Worm (Caenorhabditis elegans) whole organism, L4 larva: ENCODE measurements around the gene fbxl-5.

ENCODE experiments used
- F10B5.3 ChIP-seq: sonication (generic microtip); optimal IDR thresholded peaks from 2 replicates; lab custom pipeline; 2016; ENCODE audit warnings: mild to moderate bottlenecking, missing genetic modification characterization, missing compliant biosample characterization
- F44E2.7 ChIP-seq: fragments of 200-800 bp; sonication (Bioruptor generic); IDR thresholded peaks from 2 replicates; pipeline ENCODE4 v2.1.2; 2022; ENCODE audit warnings: missing genetic modification characterization, missing compliant biosample characterization
- F49E8.2 ChIP-seq: sonication (generic microtip); optimal IDR thresholded peaks from 2 replicates; lab custom pipeline; 2016; ENCODE audit warnings: missing compliant biosample characterization, mild to moderate bottlenecking, missing genetic modification characterization, borderline replicate concordance
- R02D3.7 ChIP-seq: fragments of 150-350 bp; sonication (generic microtip); optimal IDR thresholded peaks from 3 replicates; lab custom pipeline; 2014; ENCODE audit warnings: missing biosample characterization, missing genetic modification characterization
- T26A8.4 ChIP-seq: fragments of 200-800 bp; sonication (Bioruptor generic); IDR thresholded peaks from 2 replicates; pipeline ENCODE4 v1.3.6; 2022; ENCODE audit warnings: missing genetic modification characterization, missing compliant biosample characterization
- Y5F2A.4 ChIP-seq: fragments of 200-800 bp; sonication (Bioruptor generic); optimal IDR thresholded peaks from 2 replicates; lab custom pipeline; 2018; ENCODE audit warnings: mild to moderate bottlenecking, missing genetic modification characterization, missing compliant biosample characterization
- Y75B8A.6 ChIP-seq: fragments of 200-800 bp; sonication (Bioruptor generic); IDR thresholded peaks from 2 replicates; pipeline ENCODE4 v1.3.6; 2022; ENCODE audit warnings: missing genetic modification reagents, missing genetic modification characterization, missing compliant biosample characterization
- ZK546.5 ChIP-seq, 2 experiments: sonication (generic microtip); optimal IDR thresholded peaks; 2 replicates each; lab custom pipeline; 2017; ENCODE audit warnings: missing biosample characterization in 2 of 2, missing genetic modification characterization in 2 of 2
- aha-1 ChIP-seq: fragments of 150-350 bp; peaks from one replicate; lab custom pipeline; 2014; ENCODE audit warnings: missing biosample characterization, missing genetic modification characterization
- aly-2 ChIP-seq: sonication (generic microtip); optimal IDR thresholded peaks from 2 replicates; lab custom pipeline; 2018; ENCODE audit warnings: missing biosample characterization, missing genetic modification characterization
- ama-1 ChIP-seq: fragments of 150-350 bp; optimal IDR thresholded peaks from 2 replicates; lab custom pipeline; 2014; ENCODE audit warnings: inconsistent platforms, mixed read lengths
- ceh-28 ChIP-seq: fragments of 150-350 bp; optimal IDR thresholded peaks from 2 replicates; lab custom pipeline; 2014; ENCODE audit warnings: missing biosample characterization, missing genetic modification reagents, missing genetic modification characterization
- ceh-32 ChIP-seq: sonication (generic microtip); optimal IDR thresholded peaks from 2 replicates; lab custom pipeline; 2016; ENCODE audit warnings: mild to moderate bottlenecking, missing genetic modification characterization, missing compliant biosample characterization; ENCODE audit not compliant: poor library complexity
- ceh-82 ChIP-seq: sonication (generic microtip); optimal IDR thresholded peaks from 2 replicates; lab custom pipeline; 2017; ENCODE audit warnings: missing biosample characterization, missing genetic modification characterization
- ctbp-1 ChIP-seq: fragments of 200-800 bp; sonication (Bioruptor generic); IDR thresholded peaks from 2 replicates; pipeline ENCODE4 v1.3.6; 2022; ENCODE audit warnings: missing genetic modification reagents, missing genetic modification characterization, missing compliant biosample characterization
- daf-19 ChIP-seq: fragments of 200-800 bp; sonication (Bioruptor generic); conservative IDR thresholded peaks from 2 replicates; pipeline ENCODE4 v1.3.6; 2022; ENCODE audit warnings: missing genetic modification characterization, missing compliant biosample characterization
- daf-8 ChIP-seq: fragments of 200-800 bp; sonication (Bioruptor generic); IDR thresholded peaks from 2 replicates; pipeline ENCODE4 v1.3.6; 2022; ENCODE audit warnings: missing genetic modification characterization, missing compliant biosample characterization
- dmd-6 ChIP-seq: fragments of 200-800 bp; sonication (Bioruptor generic); IDR thresholded peaks from 2 replicates; pipeline ENCODE4 v1.3.6; 2022; ENCODE audit warnings: missing genetic modification reagents, missing genetic modification characterization, missing compliant biosample characterization
- duxl-1 ChIP-seq: sonication (generic microtip); optimal IDR thresholded peaks from 2 replicates; lab custom pipeline; 2016; ENCODE audit warnings: mild to moderate bottlenecking, missing genetic modification characterization, moderate library complexity, missing compliant biosample characterization; ENCODE audit not compliant: poor library complexity
- dve-1 ChIP-seq: sonication (generic microtip); optimal IDR thresholded peaks from 2 replicates; lab custom pipeline; 2017; ENCODE audit warnings: antibody characterized with exemption, mild to moderate bottlenecking, missing genetic modification characterization, missing compliant biosample characterization; ENCODE audit not compliant: insufficient read depth
- gei-8 ChIP-seq: fragments of 200-800 bp; sonication (Bioruptor generic); optimal IDR thresholded peaks from 2 replicates; lab custom pipeline; 2018; ENCODE audit warnings: mild to moderate bottlenecking, missing genetic modification characterization, missing compliant biosample characterization
- hlh-30 ChIP-seq: sonication (generic microtip); optimal IDR thresholded peaks from 2 replicates; lab custom pipeline; 2017; ENCODE audit warnings: antibody characterized with exemption, mild to moderate bottlenecking, missing genetic modification characterization, missing compliant biosample characterization; ENCODE audit not compliant: insufficient read depth
- hmg-1.1 ChIP-seq: fragments of 200-800 bp; sonication (Bioruptor generic); IDR thresholded peaks from 2 replicates; pipeline ENCODE4 v1.3.6; 2022; ENCODE audit warnings: missing genetic modification reagents, missing genetic modification characterization, missing compliant biosample characterization
- jun-1 ChIP-seq: fragments of 150-350 bp; optimal IDR thresholded peaks from 2 replicates; lab custom pipeline; 2014; ENCODE audit warnings: missing biosample characterization, missing genetic modification reagents, missing genetic modification characterization
- lim-7 ChIP-seq: fragments of 200-800 bp; sonication (Bioruptor generic); IDR thresholded peaks from 2 replicates; pipeline ENCODE4 v1.3.6; 2022; ENCODE audit warnings: missing genetic modification characterization, missing compliant biosample characterization
- lin-29 ChIP-seq: fragments of 200-800 bp; sonication (Bioruptor generic); IDR thresholded peaks from 2 replicates; pipeline ENCODE4 v1.3.6; 2022; ENCODE audit warnings: missing genetic modification reagents, missing genetic modification characterization, missing compliant biosample characterization
- lin-38 ChIP-seq: fragments of 200-800 bp; sonication (Bioruptor generic); IDR thresholded peaks from 2 replicates; pipeline ENCODE4 v1.3.6; 2022; ENCODE audit warnings: missing genetic modification reagents, missing genetic modification characterization, missing compliant biosample characterization
- lin-39 ChIP-seq: fragments of 150-350 bp; optimal IDR thresholded peaks from 2 replicates; lab custom pipeline; 2014; ENCODE audit warnings: missing biosample characterization, missing genetic modification reagents, missing genetic modification characterization
- lir-3 ChIP-seq: sonication (generic microtip); optimal IDR thresholded peaks from 2 replicates; lab custom pipeline; 2016; ENCODE audit warnings: mild to moderate bottlenecking, missing genetic modification characterization, missing compliant biosample characterization
- lsy-2 ChIP-seq, 2 experiments: fragments of 150-350 bp in 1 of 2; sonication (generic microtip) in 1 of 2; optimal IDR thresholded peaks; 2 replicates each; lab custom pipeline; 2014 to 2017; ENCODE audit warnings: missing biosample characterization in 2 of 2, missing genetic modification characterization in 2 of 2
- madf-9 ChIP-seq: fragments of 200-800 bp; sonication (Bioruptor generic); conservative IDR thresholded peaks from 2 replicates; pipeline ENCODE4 v1.3.6; 2022; ENCODE audit warnings: missing genetic modification reagents, missing genetic modification characterization, missing compliant biosample characterization
- mep-1 ChIP-seq: fragments of 150-350 bp; sonication (generic microtip); optimal IDR thresholded peaks from 3 replicates; lab custom pipeline; 2014; ENCODE audit warnings: missing biosample characterization, missing genetic modification characterization
- mes-2 ChIP-seq: sonication (generic microtip); optimal IDR thresholded peaks from 2 replicates; lab custom pipeline; 2016; ENCODE audit warnings: missing genotype, mild to moderate bottlenecking, missing genetic modification characterization, missing compliant biosample characterization; ENCODE audit not compliant: poor library complexity, severe bottlenecking
- mxl-2 ChIP-seq: fragments of 200-800 bp; sonication (Bioruptor generic); conservative IDR thresholded peaks from 2 replicates; pipeline ENCODE4 v1.3.6; 2022; ENCODE audit warnings: missing genetic modification reagents, missing genetic modification characterization, missing compliant biosample characterization
- mxl-3 ChIP-seq: fragments of 200-800 bp; sonication (Bioruptor generic); optimal IDR thresholded peaks from 2 replicates; lab custom pipeline; 2018; ENCODE audit warnings: mild to moderate bottlenecking, missing genetic modification characterization, missing compliant biosample characterization
- nhr-237 ChIP-seq: sonication (generic microtip); optimal IDR thresholded peaks from 2 replicates; lab custom pipeline; 2017; ENCODE audit warnings: missing biosample characterization, missing genetic modification characterization
- nhr-25 ChIP-seq: sonication (generic microtip); optimal IDR thresholded peaks from 2 replicates; lab custom pipeline; 2017; ENCODE audit warnings: missing genetic modification characterization, mild to moderate bottlenecking, missing compliant biosample characterization, antibody characterized with exemption, moderate library complexity, borderline replicate concordance; ENCODE audit not compliant: insufficient read depth
- nhr-28 ChIP-seq: fragments of 150-350 bp; optimal IDR thresholded peaks from 2 replicates; lab custom pipeline; 2014; ENCODE audit warnings: missing biosample characterization, missing genetic modification characterization
- nhr-48 ChIP-seq: sonication (generic microtip); optimal IDR thresholded peaks from 2 replicates; lab custom pipeline; 2016; ENCODE audit warnings: mild to moderate bottlenecking, missing genetic modification characterization, missing compliant biosample characterization
- nhr-77 ChIP-seq: fragments of 150-350 bp; optimal IDR thresholded peaks from 2 replicates; lab custom pipeline; 2014; ENCODE audit warnings: missing biosample characterization, missing genetic modification characterization
- pha-4 ChIP-seq, 2 experiments: fragments of 150-350 bp in 1 of 2; fragments of 200-800 bp in 1 of 2; sonication (Bioruptor generic) in 1 of 2; IDR thresholded peaks in 1 of 2; optimal IDR thresholded peaks in 1 of 2; 2 replicates each; pipeline versions ENCODE4 v1.3.6 to Lab custom; 2014 to 2022; ENCODE audit warnings: missing genetic modification characterization in 2 of 2, missing genetic modification reagents in 2 of 2, missing biosample characterization in 1 of 2, missing compliant biosample characterization in 1 of 2
- snpc-1.2 ChIP-seq: fragments of 200-800 bp; sonication (Bioruptor generic); IDR thresholded peaks from 2 replicates; pipeline ENCODE4 v1.3.6; 2022; ENCODE audit warnings: missing genetic modification reagents, missing genetic modification characterization, missing compliant biosample characterization
- unc-39 ChIP-seq: sonication (generic microtip); optimal IDR thresholded peaks from 2 replicates; lab custom pipeline; 2017; ENCODE audit warnings: missing biosample characterization, missing genetic modification characterization
- vab-7 ChIP-seq: fragments of 200-800 bp; sonication (Bioruptor generic); IDR thresholded peaks from 2 replicates; pipeline ENCODE4 v1.3.6; 2022; ENCODE audit warnings: missing genetic modification reagents, missing genetic modification characterization, missing compliant biosample characterization
- zag-1 ChIP-seq: fragments of 150-350 bp; optimal IDR thresholded peaks from 2 replicates; lab custom pipeline; 2014; ENCODE audit warnings: missing biosample characterization, missing genetic modification characterization
- zfp-3 ChIP-seq: fragments of 200-800 bp; sonication (Bioruptor generic); conservative IDR thresholded peaks from 2 replicates; pipeline ENCODE4 v1.3.6; 2022; ENCODE audit warnings: missing genetic modification reagents, missing genetic modification characterization, missing compliant biosample characterization
- zip-11 ChIP-seq: fragments of 200-800 bp; sonication (Bioruptor generic); IDR thresholded peaks from 2 replicates; pipeline ENCODE4 v1.3.6; 2022; ENCODE audit warnings: missing genetic modification characterization, missing compliant biosample characterization
- zip-2 ChIP-seq: fragments of 150-350 bp; optimal IDR thresholded peaks from 2 replicates; lab custom pipeline; 2014; ENCODE audit warnings: missing biosample characterization, missing genetic modification characterization
- ztf-7 ChIP-seq: fragments of 150-350 bp; optimal IDR thresholded peaks from 2 replicates; lab custom pipeline; 2014; ENCODE audit warnings: missing biosample characterization, missing genetic modification characterization

The fbxl-5 gene

ce11 chrV:7745903-7746302 lies 3.2 kb downstream of the fbxl-5 start (continued):
- TF ChIP-seq jun-1 (tag; lab: Kevin White, UChicago) (no peak), aha-1 (no peak), zip-2 (tag; lab: Kevin White, UChicago) (no peak), ceh-28 (tag; lab: Kevin White, UChicago) (no peak), mxl-3 (GFP tag; lab: Kevin White, UChicago) (peak; percentile 29), ZK546.5 (tag; optimal IDR thresholded peaks at IDR 0.05; lab: Kevin White, UChicago) (no peak), nhr-25 (tag; lab: Kevin White, UChicago) (no peak), zag-1 (tag; lab: Kevin White, UChicago) (no peak), hmg-1.1 (GFP tag; lab: Robert Waterston, UW) (0 out of 2 replicates have a peak, but pooled peaks have one; percentile 16), nhr-237 (tag; lab: Kevin White, UChicago) (no peak), vab-7 (GFP tag; lab: Robert Waterston, UW) (0 out of 2 replicates have a peak, but pooled peaks have one; percentile 5), daf-19 (GFP tag; lab: Robert Waterston, UW) (no peak), mes-2 (tag; lab: Kevin White, UChicago) (no peak), zfp-3 (no peak), hlh-30 (tag; lab: Kevin White, UChicago) (no peak), ceh-32 (tag; lab: Kevin White, UChicago) (no peak), lin-38 (GFP tag; lab: Robert Waterston, UW) (no peak), T26A8.4 (GFP tag; lab: Robert Waterston, UW) (no peak), R02D3.7 (tag; lab: Kevin White, UChicago) (no peak), Y5F2A.4 (GFP tag; lab: Kevin White, UChicago) (no peak), lsy-2 (tag; optimal IDR thresholded peaks at IDR 0.05; lab: Kevin White, UChicago) (no peak), daf-8 (GFP tag; lab: Robert Waterston, UW) (no peak), dmd-6 (GFP tag; lab: Robert Waterston, UW) (peak; percentile 63), mep-1 (tag; lab: Kevin White, UChicago) (no peak), zip-11 (no peak), F10B5.3 (tag; lab: Kevin White, UChicago) (no peak), lim-7 (no peak), Y75B8A.6 (GFP tag; lab: Robert Waterston, UW) (no peak), pha-4 (GFP tag; IDR thresholded peaks at IDR 0.05; lab: Robert Waterston, UW) (no peak), pha-4 (tag; optimal IDR thresholded peaks at IDR 0.05; lab: Kevin White, UChicago) (no peak), snpc-1.2 (no peak), ztf-7 (tag; lab: Kevin White, UChicago) (no peak), lin-39 (tag; lab: Kevin White, UChicago) (no peak), duxl-1 (tag; lab: Kevin White, UChicago) (no peak), unc-39 (tag; lab: Kevin White, UChicago) (no peak), nhr-28 (no peak), ceh-82 (tag; lab: Kevin White, UChicago) (no peak), mxl-2 (GFP tag; lab: Robert Waterston, UW) (no peak), nhr-48 (tag; lab: Kevin White, UChicago) (no peak), lir-3 (tag; lab: Kevin White, UChicago) (no peak), madf-9 (GFP tag; lab: Robert Waterston, UW) (no peak), ctbp-1 (GFP tag; lab: Robert Waterston, UW) (0 out of 2 replicates have a peak, but pooled peaks have one; percentile 17), ama-1 (lab: Kevin White, UChicago) (no peak), F49E8.2 (no peak), lin-29 (GFP tag; lab: Robert Waterston, UW) (no peak), aly-2 (no peak), dve-1 (no peak), gei-8 (no peak), F44E2.7 (GFP tag; lab: Robert Waterston, UW) (no peak), nhr-77 (tag; lab: Kevin White, UChicago) (no peak)
